Worm (Caenorhabditis elegans) whole organism, midembryonic: ENCODE data around the gene C31H1.2.

ENCODE experiments used
- T22C8.4 ChIP-seq: fragments of 200-800 bp; sonication (Bioruptor generic); IDR thresholded peaks from 2 replicates; pipeline ENCODE4 v1.3.6; 2022; ENCODE audit warnings: missing genetic modification characterization, missing compliant biosample characterization
- cog-1 ChIP-seq: sonication (generic microtip); optimal IDR thresholded peaks from 2 replicates; lab custom pipeline; 2016; ENCODE audit warnings: missing genetic modification characterization, missing compliant biosample characterization
- ztf-23 ChIP-seq: fragments of 200-800 bp; sonication (Bioruptor generic); IDR thresholded peaks from 2 replicates; pipeline ENCODE4 v1.3.6; 2022; ENCODE audit warnings: missing genetic modification reagents, missing genetic modification characterization, missing compliant biosample characterization
- ztf-29 ChIP-seq: fragments of 200-800 bp; sonication (Bioruptor generic); IDR thresholded peaks from 2 replicates; pipeline ENCODE4 v1.3.6; 2022; ENCODE audit warnings: missing genetic modification reagents, missing genetic modification characterization, missing compliant biosample characterization

ce11 chrIV:5790993-5791392, at the start of gene C31H1.2:
- no peak for TF ChIP-seq T22C8.4 (GFP tag; lab: Robert Waterston, UW)
- no peak for TF ChIP-seq ztf-29
- no peak for TF ChIP-seq ztf-23 (GFP tag; lab: Robert Waterston, UW)
- TF ChIP-seq cog-1: no peak
